Fruit fly (Drosophila melanogaster): ENCODE data around the gene Gal.

Gene Gal

dm6 chr2L:6037830-6038229, 31.2 kb upstream of the Gal start, which contains the start of the genes CG9117 and CG31643 (continued):
- TF ChIP-seq gsb-n (tag; optimal IDR thresholded peaks at IDR 0.05) (no peak), CG13287 (GFP tag; IDR thresholded peaks at IDR 0.05; ENCODE audit: partially characterized antibody) (peak; percentile 62), tll (GFP tag; optimal IDR thresholded peaks at IDR 0.05) (peak in 1 of 2 experiments; percentile 76), cwo (GFP tag; optimal IDR thresholded peaks at IDR 0.05) (peak; percentile 32), CG17328 (GFP tag; IDR thresholded peaks at IDR 0.05) (peak; percentile 31; the same call in 1 of the 2 replicates), CG12744 (GFP tag; optimal IDR thresholded peaks at IDR 0.05) (peak; percentile 53), CG8388 (GFP tag; optimal IDR thresholded peaks at IDR 0.05) (peak; percentile 52), Dek (tag; optimal IDR thresholded peaks at IDR 0.05) (peak; percentile 10), cg (GFP tag; optimal IDR thresholded peaks at IDR 0.05) (no peak), CG34224 (GFP tag; IDR thresholded peaks at IDR 0.05; ENCODE audit: partially characterized antibody) (peak; percentile 60; the same call in 2 of the 3 replicates), Atf3 (GFP tag; optimal IDR thresholded peaks at IDR 0.05) (no peak), ewg (GFP tag; optimal IDR thresholded peaks at IDR 0.05) (peak; percentile 28), NfI (GFP tag; optimal IDR thresholded peaks at IDR 0.05) (peak; percentile 63), CG4854 (GFP tag; optimal IDR thresholded peaks at IDR 0.05) (peak; percentile 10), scrt (GFP tag; optimal IDR thresholded peaks at IDR 0.05) (peak; percentile 97), lab (GFP tag; optimal IDR thresholded peaks at IDR 0.05) (no peak), Spps (tag; optimal IDR thresholded peaks at IDR 0.05) (no peak), CG14441 (GFP tag; IDR thresholded peaks at IDR 0.05) (peak; percentile 29; the same call in 1 of the 2 replicates), Ssrp (tag; optimal IDR thresholded peaks at IDR 0.05) (peak; percentile 4), zfh1 (GFP tag; IDR thresholded peaks at IDR 0.05) (no peak), ems (GFP tag; optimal IDR thresholded peaks at IDR 0.05) (peak; percentile 52), Ets97D (GFP tag; optimal IDR thresholded peaks at IDR 0.05) (peak; percentile 61), Ada2b (GFP tag; IDR thresholded peaks at IDR 0.05) (0 out of 2 replicates have a peak, but pooled peaks have one; percentile 22), CG2712 (tag; optimal IDR thresholded peaks at IDR 0.05) (peak; percentile 57), mirr (GFP tag; optimal IDR thresholded peaks at IDR 0.05) (peak; percentile 48), CG11695 (GFP tag; IDR thresholded peaks at IDR 0.05) (peak; percentile 43; the same call in 1 of the 3 replicates), ase (GFP tag; IDR thresholded peaks at IDR 0.05) (0 out of 3 replicates have a peak, but pooled peaks have one; percentile 47), Antp (GFP tag; optimal IDR thresholded peaks at IDR 0.05) (peak; percentile 46), unc-4 (GFP tag; IDR thresholded peaks at IDR 0.05; ENCODE audit: partially characterized antibody) (peak; percentile 36; the same call in 1 of the 2 replicates), slp2 (GFP tag; optimal IDR thresholded peaks at IDR 0.05) (peak; percentile 45), bab2 (GFP tag; optimal IDR thresholded peaks at IDR 0.05) (peak; percentile 57), CG31224 (GFP tag; IDR thresholded peaks at IDR 0.05) (no peak), CG14965 (GFP tag; optimal IDR thresholded peaks at IDR 0.05; ENCODE audit: borderline replicate concordance) (no peak), crc (GFP tag; optimal IDR thresholded peaks at IDR 0.05) (peak; percentile 4), nmo (GFP tag; optimal IDR thresholded peaks at IDR 0.05) (peak; percentile 69), CG14860 (GFP tag; IDR thresholded peaks at IDR 0.05; ENCODE audit: partially characterized antibody) (no peak), tx (GFP tag; optimal IDR thresholded peaks at IDR 0.05) (peak; percentile 58), CG2875 (GFP tag; optimal IDR thresholded peaks at IDR 0.05) (no peak), cad (GFP tag; optimal IDR thresholded peaks at IDR 0.05) (no peak), CG17802 (tag; optimal IDR thresholded peaks at IDR 0.05) (no peak), CG5180 (GFP tag; optimal IDR thresholded peaks at IDR 0.05) (no peak), CG10267 (tag; optimal IDR thresholded peaks at IDR 0.05) (peak; percentile 57), CG17912 (GFP tag; optimal IDR thresholded peaks at IDR 0.05) (peak; percentile 12), bsh (GFP tag; optimal IDR thresholded peaks at IDR 0.05) (peak in 1 of 2 experiments; percentile 53), grau (tag; optimal IDR thresholded peaks at IDR 0.05) (peak; percentile 56), CG18262 (tag; optimal IDR thresholded peaks at IDR 0.05) (no peak), Hr3 (GFP tag; optimal IDR thresholded peaks at IDR 0.05) (peak; percentile 23), NK7.1 (GFP tag; optimal IDR thresholded peaks at IDR 0.05) (no peak), CG12942 (GFP tag; optimal IDR thresholded peaks at IDR 0.05) (peak; percentile 57)

Measured in whole organism, embryonic.